Fruit fly (Drosophila melanogaster) Kc167 (cell line): ENCODE measurements around the gene Rala.

ENCODE experiments used
- h ChIP-seq: fragments of >200 bp; optimal IDR thresholded peaks from 3 replicates; lab custom pipeline; 2018; ENCODE audit warnings: missing external identifiers
- insv ChIP-seq: fragments of >200 bp; optimal IDR thresholded peaks from 3 replicates; lab custom pipeline; 2018; ENCODE audit warnings: missing external identifiers
- psq ChIP-seq: fragments of >200 bp; optimal IDR thresholded peaks from 2 replicates; lab custom pipeline; 2017; ENCODE audit warnings: missing external identifiers

DNA sequence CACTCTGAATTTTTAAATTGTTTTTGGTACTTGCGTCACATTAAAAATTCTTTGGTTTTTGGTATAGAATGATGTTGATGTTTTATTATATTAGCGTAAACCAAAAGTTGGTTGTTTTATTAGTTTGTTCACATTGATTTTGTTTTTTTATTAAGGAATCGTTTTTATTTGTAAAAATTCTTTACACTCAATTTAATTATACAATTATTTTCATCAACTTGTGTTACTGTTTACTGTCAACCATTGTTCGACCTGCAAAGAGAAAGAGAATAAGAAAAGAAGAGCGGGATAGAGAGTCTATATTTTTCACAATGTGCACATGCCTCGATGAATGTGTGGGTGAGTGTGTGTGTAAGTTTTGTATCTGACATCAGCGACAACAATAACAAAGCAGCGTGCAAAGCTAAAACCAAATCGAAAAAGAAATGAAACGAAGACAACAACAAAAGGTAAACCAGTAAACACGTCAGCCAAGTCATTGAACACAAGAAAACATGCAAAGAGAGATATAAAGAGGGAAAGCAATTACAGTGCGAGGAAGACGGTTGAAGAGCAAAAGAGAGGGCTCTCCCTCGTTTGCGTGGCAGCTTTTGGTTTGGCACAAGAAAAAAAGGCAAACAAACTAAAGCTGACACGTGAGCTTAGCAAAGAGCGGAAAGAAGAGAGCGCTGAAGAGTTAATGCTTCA, 42.8 kb downstream of the Rala start:
- TF ChIP-seq h (lab: Kevin White, UChicago) (no peak), psq (lab: Kevin White, UChicago) (no peak), insv (lab: Kevin White, UChicago) (no peak)
